Worm (Caenorhabditis elegans): ENCODE measurements around the gene ret-1.

- no peak for TF ChIP-seq ama-1 (optimal IDR thresholded peaks at IDR 0.05)
- no peak for TF ChIP-seq flt-1 (GFP tag; IDR thresholded peaks at IDR 0.05)
- no peak for TF ChIP-seq ceh-13 (GFP tag; optimal IDR thresholded peaks at IDR 0.05)
- TF ChIP-seq sea-1 (GFP tag; conservative IDR thresholded peaks at IDR 0.05), result no peak
- no peak for TF ChIP-seq pes-1 (GFP tag; IDR thresholded peaks at IDR 0.05)
- TF ChIP-seq ets-7 (tag; optimal IDR thresholded peaks at IDR 0.05), result no peak
- no peak for TF ChIP-seq ceh-36 (tag; optimal IDR thresholded peaks at IDR 0.05)
These were observed 4.0 kb upstream of the ret-1 start for ce11 chrV:14851206-14851605.
